Fruit fly (Drosophila melanogaster) whole organism, embryonic: ENCODE data around the gene mei-P26.

Experiments
- Atf6 ChIP-seq: fragments of 200-800 bp; sonication (Bioruptor generic); IDR thresholded peaks from 2 replicates; pipeline ENCODE4 v1.3.6; 2022; ENCODE audit warnings: missing biosample characterization, missing genetic modification characterization
- Bdp1 ChIP-seq: fragments of 200-800 bp; sonication (Bioruptor generic); optimal IDR thresholded peaks from 3 replicates; lab custom pipeline; 2016; ENCODE audit warnings: missing biosample characterization, missing genetic modification characterization
- CG10565 ChIP-seq: fragments of 200-800 bp; sonication (Bioruptor generic); optimal IDR thresholded peaks from 3 replicates; lab custom pipeline; 2016; ENCODE audit warnings: missing biosample characterization, mild to moderate bottlenecking, missing genetic modification characterization
- CG11093 ChIP-seq: fragments of 200-800 bp; sonication (Bioruptor generic); IDR thresholded peaks from 3 replicates; pipeline ENCODE4 v1.3.6; 2022; ENCODE audit warnings: missing biosample characterization, missing genetic modification characterization
- CG11247 ChIP-seq: fragments of 200-800 bp; sonication (Bioruptor generic); IDR thresholded peaks from 2 replicates; pipeline ENCODE4 v1.3.6; 2022; ENCODE audit warnings: missing biosample characterization, missing genetic modification characterization
- CG11456 ChIP-seq: fragments of 200-800 bp; sonication (Bioruptor generic); IDR thresholded peaks from 3 replicates; pipeline ENCODE4 v1.3.6; 2022; ENCODE audit warnings: missing biosample characterization, missing genetic modification characterization
- CG13296 ChIP-seq: fragments of 200-800 bp; sonication (Bioruptor generic); optimal IDR thresholded peaks from 3 replicates; lab custom pipeline; 2018; ENCODE audit warnings: missing biosample characterization, mild to moderate bottlenecking, missing genetic modification characterization
- CG16815 ChIP-seq: fragments of 200-800 bp; sonication (Bioruptor generic); optimal IDR thresholded peaks from 3 replicates; lab custom pipeline; 2017; ENCODE audit warnings: missing biosample characterization, mild to moderate bottlenecking, missing genetic modification characterization
- CG17361 ChIP-seq: fragments of 200-800 bp; sonication (Bioruptor generic); IDR thresholded peaks from 3 replicates; pipeline ENCODE4 v1.3.6; 2022; ENCODE audit warnings: missing biosample characterization, missing genetic modification characterization
- CG17568 ChIP-seq: fragments of 200-800 bp; sonication (Bioruptor generic); optimal IDR thresholded peaks from 2 replicates; lab custom pipeline; 2018; ENCODE audit warnings: missing biosample characterization, mild to moderate bottlenecking, missing genetic modification characterization, moderate library complexity
- CG18476 ChIP-seq: fragments of 200-800 bp; sonication (Bioruptor generic); optimal IDR thresholded peaks from 2 replicates; lab custom pipeline; 2016; ENCODE audit warnings: missing biosample characterization, mild to moderate bottlenecking, missing genetic modification characterization
- CG30403 ChIP-seq: fragments of 200-800 bp; sonication (Bioruptor generic); optimal IDR thresholded peaks from 3 replicates; lab custom pipeline; 2016; ENCODE audit warnings: missing biosample characterization, missing genetic modification characterization
- CG32532 ChIP-seq: fragments of 200-800 bp; sonication (Bioruptor generic); IDR thresholded peaks from 2 replicates; pipeline ENCODE4 v1.3.6; 2022; ENCODE audit warnings: missing biosample characterization, missing genetic modification characterization
- CG3838 ChIP-seq: fragments of 200-800 bp; sonication (Bioruptor generic); optimal IDR thresholded peaks from 3 replicates; lab custom pipeline; 2016; ENCODE audit warnings: missing biosample characterization, missing genetic modification characterization
- CG4404 ChIP-seq: fragments of 200-800 bp; sonication (Bioruptor generic); IDR thresholded peaks from 2 replicates; pipeline ENCODE4 v1.3.6; 2022; ENCODE audit warnings: missing biosample characterization, missing genetic modification characterization
- CG4707 ChIP-seq: fragments of 200-800 bp; sonication (Bioruptor generic); optimal IDR thresholded peaks from 2 replicates; lab custom pipeline; 2018; ENCODE audit warnings: missing biosample characterization, mild to moderate bottlenecking, missing genetic modification characterization, moderate library complexity
- CG4854 ChIP-seq: fragments of 200-800 bp; sonication (Bioruptor generic); optimal IDR thresholded peaks from 2 replicates; lab custom pipeline; 2016; ENCODE audit warnings: missing biosample characterization, missing genetic modification characterization, inconsistent platforms
- CG6272 ChIP-seq: fragments of 200-800 bp; sonication (Bioruptor generic); IDR thresholded peaks from 2 replicates; pipeline ENCODE4 v1.3.6; 2022; ENCODE audit warnings: missing biosample characterization, missing genetic modification characterization
- CG7372 ChIP-seq: fragments of 200-800 bp; sonication (Bioruptor generic); IDR thresholded peaks from 2 replicates; pipeline ENCODE4 v1.3.6; 2022; ENCODE audit warnings: missing biosample characterization, missing genetic modification characterization
- CG8290 ChIP-seq, 3 experiments: fragments of 200-800 bp; sonication (Bioruptor generic); optimal IDR thresholded peaks; 2 replicates each; lab custom pipeline; 2016 to 2019; ENCODE audit warnings: missing biosample characterization in 3 of 3, missing genetic modification characterization in 3 of 3, mild to moderate bottlenecking in 2 of 3, moderate library complexity in 1 of 3
- CTCF ChIP-seq: fragments of 200-800 bp; sonication (Bioruptor generic); optimal IDR thresholded peaks from 2 replicates; lab custom pipeline; 2017; ENCODE audit warnings: missing biosample characterization, mild to moderate bottlenecking, missing genetic modification characterization, moderate library complexity
- Camta ChIP-seq: fragments of 200-800 bp; sonication (Bioruptor generic); optimal IDR thresholded peaks from 2 replicates; lab custom pipeline; 2016; ENCODE audit warnings: missing biosample characterization, missing genetic modification characterization
- D19A ChIP-seq: fragments of 200-800 bp; optimal IDR thresholded peaks from 3 replicates; lab custom pipeline; 2019; ENCODE audit warnings: missing biosample characterization, mild to moderate bottlenecking, missing genetic modification characterization, moderate library complexity
- Dad ChIP-seq: fragments of 200-800 bp; sonication (Bioruptor generic); optimal IDR thresholded peaks from 3 replicates; lab custom pipeline; 2016; ENCODE audit warnings: missing biosample characterization, missing genetic modification characterization
- HmgD ChIP-seq: fragments of 200-800 bp; sonication (Bioruptor generic); optimal IDR thresholded peaks from 3 replicates; lab custom pipeline; 2016; ENCODE audit warnings: missing biosample characterization, missing genetic modification characterization
- Hr3 ChIP-seq: fragments of 200-800 bp; sonication (Bioruptor generic); optimal IDR thresholded peaks from 3 replicates; lab custom pipeline; 2016; ENCODE audit warnings: missing biosample characterization, missing genetic modification characterization
- Mad ChIP-seq: fragments of 200-800 bp; sonication (Bioruptor generic); optimal IDR thresholded peaks from 2 replicates; lab custom pipeline; 2016; ENCODE audit warnings: missing biosample characterization, missing genetic modification characterization
- Max ChIP-seq: fragments of 200-800 bp; sonication (Bioruptor generic); optimal IDR thresholded peaks from 2 replicates; lab custom pipeline; 2016; ENCODE audit warnings: missing biosample characterization, mild to moderate bottlenecking, missing genetic modification characterization
- Med ChIP-seq: fragments of 200-800 bp; sonication (Bioruptor generic); peaks from one replicate; lab custom pipeline; 2016; ENCODE audit warnings: missing biosample characterization, missing genetic modification characterization, mild to moderate bottlenecking, inconsistent platforms, moderate library complexity
- NC2α ChIP-seq: fragments of 200-800 bp; sonication (Bioruptor generic); optimal IDR thresholded peaks from 2 replicates; lab custom pipeline; 2016; ENCODE audit warnings: missing biosample characterization, missing genetic modification characterization
- Sry-δ ChIP-seq: fragments of 200-800 bp; sonication (Bioruptor generic); optimal IDR thresholded peaks from 2 replicates; lab custom pipeline; 2016; ENCODE audit warnings: missing biosample characterization, missing genetic modification characterization
- Ssrp ChIP-seq: fragments of 200-800 bp; sonication (Bioruptor generic); optimal IDR thresholded peaks from 2 replicates; lab custom pipeline; 2018; ENCODE audit warnings: missing biosample characterization, mild to moderate bottlenecking, missing genetic modification characterization, moderate library complexity
- Stat92E ChIP-seq, 3 experiments: fragments of >200 bp in 2 of 3; fragments of 200-800 bp in 1 of 3; sonication (Bioruptor generic) in 1 of 3; optimal IDR thresholded peaks; 2 replicates each; lab custom pipeline; 2017 to 2019; ENCODE audit warnings: missing biosample characterization in 3 of 3, missing genetic modification characterization in 3 of 3, mild to moderate bottlenecking in 1 of 3, moderate library complexity in 1 of 3
- ara ChIP-seq: fragments of 200-800 bp; sonication (Bioruptor generic); IDR thresholded peaks from 2 replicates; pipeline ENCODE4 v1.3.6; 2022; ENCODE audit warnings: missing biosample characterization, missing genetic modification characterization
- cwo ChIP-seq: fragments of 200-800 bp; sonication (Bioruptor generic); optimal IDR thresholded peaks from 3 replicates; lab custom pipeline; 2017; ENCODE audit warnings: missing biosample characterization, missing genetic modification characterization, mild to moderate bottlenecking, moderate library complexity, missing genetic modification reagents
- dan ChIP-seq: fragments of 200-800 bp; sonication (Bioruptor generic); IDR thresholded peaks from 2 replicates; pipeline ENCODE4 v1.3.6; 2022; ENCODE audit warnings: missing biosample characterization, missing genetic modification characterization
- ems ChIP-seq: fragments of 200-800 bp; sonication (Bioruptor generic); optimal IDR thresholded peaks from 3 replicates; lab custom pipeline; 2016; ENCODE audit warnings: missing biosample characterization, missing genetic modification characterization
- esg ChIP-seq: fragments of 200-800 bp; sonication (Bioruptor generic); conservative IDR thresholded peaks from 2 replicates; pipeline ENCODE4 v1.3.6; 2022; ENCODE audit warnings: missing biosample characterization, missing genetic modification characterization
- gcm2 ChIP-seq: fragments of 200-800 bp; sonication (Bioruptor generic); optimal IDR thresholded peaks from 2 replicates; lab custom pipeline; 2016; ENCODE audit warnings: missing biosample characterization, missing genetic modification characterization
- ind ChIP-seq: fragments of 200-800 bp; sonication (Bioruptor generic); optimal IDR thresholded peaks from 3 replicates; lab custom pipeline; 2016; ENCODE audit warnings: missing biosample characterization, missing genetic modification characterization
- mam ChIP-seq: fragments of 200-800 bp; sonication (Bioruptor generic); optimal IDR thresholded peaks from 3 replicates; lab custom pipeline; 2016; ENCODE audit warnings: missing biosample characterization, missing genetic modification characterization
- pb ChIP-seq: fragments of 200-800 bp; sonication (Bioruptor generic); optimal IDR thresholded peaks from 3 replicates; lab custom pipeline; 2016; ENCODE audit warnings: missing biosample characterization, missing genetic modification characterization
- psq ChIP-seq: fragments of 200-800 bp; sonication (Bioruptor generic); optimal IDR thresholded peaks from 2 replicates; lab custom pipeline; 2017; ENCODE audit warnings: missing biosample characterization, missing genetic modification characterization
- ro ChIP-seq: fragments of 200-800 bp; sonication (Bioruptor generic); IDR thresholded peaks from 2 replicates; pipeline ENCODE4 v1.3.6; 2022; ENCODE audit warnings: missing biosample characterization, missing genetic modification characterization
- sens-2 ChIP-seq: fragments of 200-800 bp; sonication (Bioruptor generic); IDR thresholded peaks from 2 replicates; pipeline ENCODE4 v1.3.6; 2022; ENCODE audit warnings: missing biosample characterization, missing genetic modification characterization
- seq ChIP-seq: fragments of 200-800 bp; sonication (Bioruptor generic); IDR thresholded peaks from 2 replicates; pipeline ENCODE4 v1.3.6; 2022; ENCODE audit warnings: missing biosample characterization, missing genetic modification characterization
- so ChIP-seq: fragments of 200-800 bp; sonication (Bioruptor generic); IDR thresholded peaks from 3 replicates; pipeline ENCODE4 v1.3.6; 2022; ENCODE audit warnings: missing biosample characterization, missing genetic modification characterization
- sob ChIP-seq: fragments of 200-800 bp; sonication (Bioruptor generic); IDR thresholded peaks from 2 replicates; pipeline ENCODE4 v1.3.6; 2022; ENCODE audit warnings: missing biosample characterization, missing genetic modification characterization
- stc ChIP-seq: fragments of 200-800 bp; sonication (Bioruptor generic); IDR thresholded peaks from 2 replicates; pipeline ENCODE4 v1.3.6; 2022; ENCODE audit warnings: missing biosample characterization, missing genetic modification characterization
- stwl ChIP-seq: fragments of 200-800 bp; sonication (Bioruptor generic); optimal IDR thresholded peaks from 3 replicates; lab custom pipeline; 2018; ENCODE audit warnings: missing biosample characterization, mild to moderate bottlenecking, missing genetic modification characterization, moderate library complexity
- ttk ChIP-seq: fragments of 200-800 bp; sonication (Bioruptor generic); IDR thresholded peaks from 2 replicates; pipeline ENCODE4 v2.1.2; 2022; ENCODE audit warnings: missing biosample characterization, missing genetic modification characterization
- wek ChIP-seq: fragments of 200-800 bp; sonication (Bioruptor generic); optimal IDR thresholded peaks from 3 replicates; lab custom pipeline; 2018; ENCODE audit warnings: missing biosample characterization, mild to moderate bottlenecking, missing genetic modification characterization, moderate library complexity

Gene mei-P26

dm6 chrX:9134922-9135453, 28.1 kb upstream of the mei-P26 start, which contains the start of gene fend (continued):
- TF ChIP-seq CG11247 (GFP tag; lab: Robert Waterston, UW) = no peak
- no peak for TF ChIP-seq pb (GFP tag; lab: Kevin White, UChicago)
- TF ChIP-seq CG8290 (GFP tag; optimal IDR thresholded peaks at IDR 0.05; lab: Kevin White, UChicago) = peak; percentile 11
- no peak for TF ChIP-seq CG8290 (tag; optimal IDR thresholded peaks at IDR 0.05; lab: Kevin White, UChicago)
- TF ChIP-seq CG17568 (GFP tag; lab: Kevin White, UChicago) = no peak
- TF ChIP-seq CG18476 (GFP tag; lab: Kevin White, UChicago) = no peak
- TF ChIP-seq Bdp1 (GFP tag; lab: Kevin White, UChicago) = no peak
- no peak for TF ChIP-seq CG4854
- peak; percentile 58 for TF ChIP-seq CG13296 (GFP tag; lab: Kevin White, UChicago)
- peak; percentile 28; the same call in 1 of the 2 replicates for TF ChIP-seq CG32532 (GFP tag; lab: Robert Waterston, UW)
- TF ChIP-seq ro (GFP tag; lab: Robert Waterston, UW) = no peak
- TF ChIP-seq Camta (GFP tag; lab: Kevin White, UChicago) = no peak
- no peak for TF ChIP-seq dan
- TF ChIP-seq CG4707 = no peak
- no peak for TF ChIP-seq Mad (GFP tag; lab: Kevin White, UChicago)
- TF ChIP-seq CG6272 (GFP tag; lab: Robert Waterston, UW) = no peak
- no peak for TF ChIP-seq CG4404 (GFP tag; lab: Robert Waterston, UW)
- TF ChIP-seq ara = no peak
- peak; percentile 24 for TF ChIP-seq cwo (GFP tag; lab: Kevin White, UChicago)
- TF ChIP-seq Hr3 = peak; percentile 15
- TF ChIP-seq CG7372 (GFP tag; lab: Robert Waterston, UW) = no peak
- TF ChIP-seq Sry-δ = no peak
- no peak for TF ChIP-seq ems (GFP tag; lab: Kevin White, UChicago)
- TF ChIP-seq D19A (tag; lab: Kevin White, UChicago) = peak; percentile 42
- peak; percentile 63 for TF ChIP-seq Med (GFP tag; lab: Kevin White, UChicago)
- TF ChIP-seq CG17361 (GFP tag; lab: Robert Waterston, UW) = peak; percentile 67; the same call in 2 of the 3 replicates
- peak; percentile 52 for TF ChIP-seq CG30403 (GFP tag; lab: Kevin White, UChicago)
- TF ChIP-seq seq (GFP tag; lab: Robert Waterston, UW) = 0 out of 2 replicates have a peak, but pooled peaks have one; percentile 10
- TF ChIP-seq Atf6 (GFP tag; lab: Robert Waterston, UW) = no peak
- TF ChIP-seq wek = no peak
- no peak for TF ChIP-seq sens-2 (GFP tag; lab: Robert Waterston, UW)
- TF ChIP-seq CG16815 (GFP tag; lab: Kevin White, UChicago) = no peak
- TF ChIP-seq Max (GFP tag; lab: Kevin White, UChicago) = peak; percentile 44
- TF ChIP-seq CG11456 = no peak
- peak in 1 of 3 experiments; percentile 60 for TF ChIP-seq Stat92E (GFP tag; optimal IDR thresholded peaks at IDR 0.05; lab: Kevin White, UChicago)
- no peak for TF ChIP-seq ttk (GFP tag; lab: Robert Waterston, UW)
- TF ChIP-seq esg = 0 out of 2 replicates have a peak, but pooled peaks have one; percentile 11
- TF ChIP-seq psq (GFP tag; lab: Kevin White, UChicago) = no peak
- no peak for TF ChIP-seq stc (GFP tag; lab: Robert Waterston, UW)
- TF ChIP-seq Ssrp = no peak
- no peak for TF ChIP-seq mam
- TF ChIP-seq CTCF (GFP tag; lab: Kevin White, UChicago) = no peak
- no peak for TF ChIP-seq Dad (GFP tag; lab: Kevin White, UChicago)
- no peak for TF ChIP-seq NC2α (GFP tag; lab: Kevin White, UChicago)
- TF ChIP-seq HmgD (GFP tag; lab: Kevin White, UChicago) = no peak
- TF ChIP-seq gcm2 (GFP tag; lab: Kevin White, UChicago) = no peak
- TF ChIP-seq CG11093 (GFP tag; lab: Robert Waterston, UW) = no peak
- TF ChIP-seq ind = peak; percentile 28
- no peak for TF ChIP-seq CG10565 (GFP tag; lab: Kevin White, UChicago)
- no peak for TF ChIP-seq so (GFP tag; lab: Robert Waterston, UW)
- no peak for TF ChIP-seq stwl (tag; lab: Kevin White, UChicago)
- TF ChIP-seq sob (GFP tag; lab: Robert Waterston, UW) = 0 out of 2 replicates have a peak, but pooled peaks have one; percentile 17
- peak; percentile 83 for TF ChIP-seq CG3838
